Fruit fly (Drosophila melanogaster) whole organism, wandering third instar larva: Measurements from ENCODE around the gene Mst77F.

Source experiments
- Abd-B ChIP-seq: fragments of >200 bp; optimal IDR thresholded peaks from 2 replicates; lab custom pipeline; 2017; ENCODE audit warnings: missing biosample characterization, missing genetic modification characterization
- CG32264 ChIP-seq: fragments of 200-800 bp; sonication (Bioruptor generic); optimal IDR thresholded peaks from 2 replicates; lab custom pipeline; 2016; ENCODE audit warnings: missing biosample characterization, missing genetic modification characterization
- CG9705 ChIP-seq: fragments of 200-800 bp; sonication (Bioruptor generic); optimal IDR thresholded peaks from 2 replicates; lab custom pipeline; 2018; ENCODE audit warnings: missing biosample characterization, mild to moderate bottlenecking, missing genetic modification characterization
- CrebA ChIP-seq: fragments of 200-800 bp; sonication (Bioruptor generic); optimal IDR thresholded peaks from 2 replicates; lab custom pipeline; 2016; ENCODE audit warnings: missing biosample characterization, mild to moderate bottlenecking, missing genetic modification characterization, borderline replicate concordance
- Dfd ChIP-seq: fragments of >200 bp; optimal IDR thresholded peaks from 2 replicates; lab custom pipeline; 2017; ENCODE audit warnings: missing biosample characterization, missing genetic modification characterization
- Dif ChIP-seq: fragments of 200-275, 200-300 bp; sonication (Bioruptor generic); optimal IDR thresholded peaks from 2 replicates; lab custom pipeline; 2018; ENCODE audit warnings: missing biosample characterization, missing genetic modification characterization; ENCODE audit not compliant: partially characterized antibody
- GATAd ChIP-seq: sonication (Bioruptor generic); optimal IDR thresholded peaks from 2 replicates; lab custom pipeline; 2016; ENCODE audit warnings: missing biosample characterization, missing genetic modification characterization
- HLH106 ChIP-seq: fragments of 200-800 bp; optimal IDR thresholded peaks from 3 replicates; lab custom pipeline; 2019; ENCODE audit warnings: missing biosample characterization, mild to moderate bottlenecking, missing genetic modification characterization, moderate library complexity
- Hnf4 ChIP-seq: fragments of 200-800 bp; sonication (Bioruptor generic); optimal IDR thresholded peaks from 2 replicates; lab custom pipeline; 2016; ENCODE audit warnings: missing biosample characterization, mild to moderate bottlenecking, missing genetic modification characterization
- Hr78 ChIP-seq: fragments of >200 bp; optimal IDR thresholded peaks from 2 replicates; lab custom pipeline; 2017; ENCODE audit warnings: missing biosample characterization, missing genetic modification characterization
- Hr83 ChIP-seq: fragments of 200-300 bp; sonication (Bioruptor generic); optimal IDR thresholded peaks from 2 replicates; lab custom pipeline; 2016; ENCODE audit warnings: missing biosample characterization, mild to moderate bottlenecking, missing genetic modification characterization, moderate library complexity; ENCODE audit not compliant: poor library complexity, severe bottlenecking
- Jra ChIP-seq: sonication (Bioruptor generic); optimal IDR thresholded peaks from 2 replicates; lab custom pipeline; 2016; ENCODE audit warnings: missing biosample characterization, missing genetic modification characterization
- Mio ChIP-seq: sonication (Bioruptor generic); optimal IDR thresholded peaks from 2 replicates; lab custom pipeline; 2016; ENCODE audit warnings: missing biosample characterization, missing genetic modification characterization
- Myc ChIP-seq: fragments of >200 bp; optimal IDR thresholded peaks from 2 replicates; lab custom pipeline; 2017
- N ChIP-seq: fragments of >200 bp; optimal IDR thresholded peaks from 2 replicates; lab custom pipeline; 2018; ENCODE audit warnings: missing biosample characterization, missing external identifiers, missing genetic modification characterization
- OdsH ChIP-seq: fragments of 200-800 bp; sonication (Bioruptor generic); optimal IDR thresholded peaks from 2 replicates; lab custom pipeline; 2016; ENCODE audit warnings: missing biosample characterization, mild to moderate bottlenecking, missing genetic modification characterization
- Rel ChIP-seq, 2 experiments: fragments of 200-800 bp; sonication (Bioruptor generic) in 1 of 2; optimal IDR thresholded peaks; 2 replicates in 1 of 2; 3 replicates in 1 of 2; lab custom pipeline; 2016 to 2019; ENCODE audit warnings: mild to moderate bottlenecking in 2 of 2, missing biosample characterization in 2 of 2, missing genetic modification characterization in 2 of 2, moderate library complexity in 1 of 2
- Sp1 ChIP-seq: fragments of 200-800 bp; sonication (Bioruptor generic); optimal IDR thresholded peaks from 3 replicates; lab custom pipeline; 2019; ENCODE audit warnings: missing biosample characterization, mild to moderate bottlenecking, missing genetic modification characterization, moderate library complexity
- Vsx2 ChIP-seq: fragments of 200-300, 225-300 bp; sonication (Bioruptor generic); optimal IDR thresholded peaks from 2 replicates; lab custom pipeline; 2018; ENCODE audit warnings: missing biosample characterization, missing genetic modification characterization; ENCODE audit not compliant: partially characterized antibody
- br ChIP-seq: fragments of 200-800 bp; sonication (Bioruptor generic); optimal IDR thresholded peaks from 2 replicates; lab custom pipeline; 2016; ENCODE audit warnings: missing biosample characterization, missing genetic modification characterization
- brk ChIP-seq: fragments of 200-800 bp; sonication (Bioruptor generic); optimal IDR thresholded peaks from 2 replicates; lab custom pipeline; 2016; ENCODE audit warnings: missing biosample characterization, mild to moderate bottlenecking, missing genetic modification characterization
- dl ChIP-seq, 2 experiments: fragments of 175-275, 200-275 bp in 1 of 2; fragments of 200-275 bp in 1 of 2; sonication (Bioruptor generic); optimal IDR thresholded peaks; lab custom pipeline; 2018; ENCODE audit warnings: mild to moderate bottlenecking in 2 of 2, missing biosample characterization in 2 of 2, missing genetic modification characterization in 2 of 2, moderate library complexity in 2 of 2; ENCODE audit not compliant: partially characterized antibody in 2 of 2, insufficient read depth in 1 of 2
- dmrt93B ChIP-seq: fragments of 200-800 bp; sonication (Bioruptor generic); optimal IDR thresholded peaks from 2 replicates; lab custom pipeline; 2018; ENCODE audit warnings: missing biosample characterization, mild to moderate bottlenecking, missing genetic modification characterization
- dsf ChIP-seq: sonication (Bioruptor generic); optimal IDR thresholded peaks from 2 replicates; lab custom pipeline; 2016; ENCODE audit warnings: missing biosample characterization, missing genetic modification characterization, borderline replicate concordance
- ey ChIP-seq: fragments of 200-800 bp; sonication (Bioruptor generic); optimal IDR thresholded peaks from 2 replicates; lab custom pipeline; 2016; ENCODE audit warnings: missing biosample characterization, missing genetic modification characterization
- foxo ChIP-seq, 2 experiments: fragments of 200-800 bp; sonication (Bioruptor generic); optimal IDR thresholded peaks; 2 replicates in 1 of 2; 3 replicates in 1 of 2; lab custom pipeline; 2016 to 2017; ENCODE audit warnings: missing biosample characterization in 2 of 2, missing genetic modification characterization in 2 of 2
- fru ChIP-seq: fragments of 200-800 bp; sonication (Bioruptor generic); optimal IDR thresholded peaks from 3 replicates; lab custom pipeline; 2016; ENCODE audit warnings: missing biosample characterization, mild to moderate bottlenecking, missing genetic modification characterization
- h ChIP-seq: fragments of 200-800 bp; sonication (Bioruptor generic); optimal IDR thresholded peaks from 3 replicates; lab custom pipeline; 2016; ENCODE audit warnings: missing biosample characterization, mild to moderate bottlenecking, missing genetic modification characterization
- jim ChIP-seq: fragments of 175-275, 200-325 bp; sonication (Bioruptor generic); optimal IDR thresholded peaks from 2 replicates; lab custom pipeline; 2016; ENCODE audit warnings: missing biosample characterization, mild to moderate bottlenecking, missing genetic modification characterization
- lola ChIP-seq: fragments of >200 bp; optimal IDR thresholded peaks from 2 replicates; lab custom pipeline; 2017; ENCODE audit warnings: missing biosample characterization, missing genetic modification characterization
- pan ChIP-seq: fragments of >200 bp; optimal IDR thresholded peaks from 2 replicates; lab custom pipeline; 2017
- psq ChIP-seq: fragments of 200-800 bp; sonication (Bioruptor generic); optimal IDR thresholded peaks from 3 replicates; lab custom pipeline; 2017; ENCODE audit warnings: missing biosample characterization, mild to moderate bottlenecking, missing genetic modification characterization, moderate library complexity
- rgr ChIP-seq: fragments of 200-800 bp; sonication (Bioruptor generic); optimal IDR thresholded peaks from 3 replicates; lab custom pipeline; 2016; ENCODE audit warnings: missing biosample characterization, mild to moderate bottlenecking, missing genetic modification characterization
- sage ChIP-seq: fragments of 200-800 bp; sonication (Bioruptor generic); optimal IDR thresholded peaks from 2 replicates; lab custom pipeline; 2016; ENCODE audit warnings: missing biosample characterization, mild to moderate bottlenecking, missing genetic modification characterization
- sv ChIP-seq: fragments of 200-800 bp; sonication (Bioruptor generic); optimal IDR thresholded peaks from 3 replicates; lab custom pipeline; 2016; ENCODE audit warnings: missing biosample characterization, missing genetic modification characterization
- tai ChIP-seq: sonication (Bioruptor generic); optimal IDR thresholded peaks from 2 replicates; lab custom pipeline; 2016; ENCODE audit warnings: missing biosample characterization, missing genetic modification characterization
- usp ChIP-seq: fragments of >200 bp; optimal IDR thresholded peaks from 2 replicates; lab custom pipeline; 2017; ENCODE audit warnings: missing biosample characterization, missing genetic modification characterization
- woc ChIP-seq: sonication (Bioruptor generic); optimal IDR thresholded peaks from 2 replicates; lab custom pipeline; 2016; ENCODE audit warnings: missing biosample characterization, mild to moderate bottlenecking, missing genetic modification characterization

Mst77F gene

DNA sequence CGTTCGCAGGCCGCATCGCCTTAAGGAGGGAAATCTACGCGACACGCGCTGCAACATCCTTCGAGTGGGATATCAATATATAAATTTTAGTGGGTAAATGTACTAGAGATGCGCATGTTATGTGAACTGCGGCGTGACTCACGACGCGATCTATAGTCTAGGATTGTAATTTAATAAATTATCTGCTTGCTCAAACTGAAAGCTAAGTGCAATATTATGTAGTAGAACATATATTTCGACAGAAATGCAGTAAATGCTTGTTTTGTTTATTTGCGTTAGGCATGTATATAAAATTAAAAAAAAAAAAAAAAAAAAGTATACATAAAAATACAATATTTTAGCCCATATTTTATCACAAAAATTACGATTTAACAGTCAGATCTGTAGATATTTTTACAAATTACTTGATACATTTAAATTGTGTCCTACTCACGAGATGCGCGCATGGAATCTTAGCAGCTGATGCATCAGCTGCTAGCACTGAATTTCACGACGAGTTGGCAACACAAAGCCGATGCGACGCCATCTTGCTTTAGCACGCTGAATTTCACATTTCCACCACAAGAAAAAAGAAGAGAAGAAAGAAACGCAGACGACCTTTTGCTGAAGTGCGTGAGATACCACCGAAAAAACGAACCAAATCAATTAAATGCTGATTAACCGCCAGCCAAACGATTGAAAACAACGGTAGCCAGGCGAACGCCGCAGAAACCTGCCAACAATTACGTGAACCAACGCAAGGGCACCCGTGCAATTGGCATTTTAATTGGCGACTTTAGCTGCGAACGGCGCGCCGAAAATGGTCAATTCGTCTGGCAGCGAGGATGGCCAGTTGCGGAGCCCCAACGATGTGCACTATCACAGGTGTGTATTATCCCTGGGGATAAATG, 46.6 kb downstream of the Mst77F start, which contains the start of the genes CG4042 and Pitslre:
Gene CG4042, minus strand, starts transcription at position 507 of the 890 bp plus-strand sequence.
Gene Pitslre, plus strand, starts transcription at position 528 of the 890 bp plus-strand sequence.
- TF ChIP-seq brk (GFP tag; lab: Kevin White, UChicago), result peak; percentile 72
- TF ChIP-seq h (GFP tag; lab: Kevin White, UChicago), result peak; percentile 52
- TF ChIP-seq Hr78 (GFP tag; lab: Kevin White, UChicago), result no peak
- peak; percentile 58 for TF ChIP-seq Hnf4 (GFP tag; lab: Kevin White, UChicago)
- TF ChIP-seq GATAd (GFP tag; lab: Kevin White, UChicago), result no peak
- TF ChIP-seq OdsH (GFP tag; lab: Kevin White, UChicago), result peak; percentile 54
- peak; percentile 6 for TF ChIP-seq br (GFP tag; lab: Kevin White, UChicago)
- TF ChIP-seq Hr83 (GFP tag; lab: Kevin White, UChicago), result peak; percentile 23
- no peak for TF ChIP-seq usp
- TF ChIP-seq Myc (lab: Kevin White, UChicago), result no peak
- peak; percentile 13 for TF ChIP-seq dmrt93B (GFP tag; lab: Kevin White, UChicago)
- TF ChIP-seq fru, result peak; percentile 38
- TF ChIP-seq CG9705, result no peak
- no peak for TF ChIP-seq pan (lab: Kevin White, UChicago)
- TF ChIP-seq foxo (GFP tag; optimal IDR thresholded peaks at IDR 0.05; lab: Kevin White, UChicago), result peak in 1 of 2 experiments; percentile 67
- TF ChIP-seq tai (GFP tag; lab: Kevin White, UChicago), result no peak
- no peak for TF ChIP-seq Mio (GFP tag; lab: Kevin White, UChicago)
- TF ChIP-seq dl (GFP tag; optimal IDR thresholded peaks at IDR 0.05; lab: Kevin White, UChicago; ENCODE audit: insufficient read depth in 1 of 2, partially characterized antibody in 2 of 2), result no peak
- TF ChIP-seq Jra, result peak; percentile 22
- no peak for TF ChIP-seq dsf (GFP tag; lab: Kevin White, UChicago)
- TF ChIP-seq sv (GFP tag; lab: Kevin White, UChicago), result peak; percentile 35
- no peak for TF ChIP-seq N (GFP tag; lab: Kevin White, UChicago)
- no peak for TF ChIP-seq Abd-B (GFP tag; lab: Kevin White, UChicago)
- no peak for TF ChIP-seq Sp1 (GFP tag; lab: Kevin White, UChicago)
- TF ChIP-seq CrebA (GFP tag; lab: Kevin White, UChicago), result no peak
- peak; percentile 47 for TF ChIP-seq rgr
- TF ChIP-seq Rel (GFP tag; optimal IDR thresholded peaks at IDR 0.05; lab: Kevin White, UChicago), result no peak
- no peak for TF ChIP-seq Rel (tag; optimal IDR thresholded peaks at IDR 0.05; lab: Kevin White, UChicago)
- no peak for TF ChIP-seq lola (GFP tag; lab: Kevin White, UChicago)
- no peak for TF ChIP-seq jim (GFP tag; lab: Kevin White, UChicago)
- TF ChIP-seq ey (GFP tag; lab: Kevin White, UChicago), result no peak
- no peak for TF ChIP-seq Dfd (GFP tag; lab: Kevin White, UChicago)
- TF ChIP-seq psq, result peak; percentile 57
- no peak for TF ChIP-seq CG32264 (GFP tag; lab: Kevin White, UChicago)
- TF ChIP-seq Vsx2 (GFP tag; lab: Kevin White, UChicago), result no peak
- peak; percentile 27 for TF ChIP-seq sage
- peak; percentile 31 for TF ChIP-seq woc (GFP tag; lab: Kevin White, UChicago)
- TF ChIP-seq HLH106 (tag; lab: Kevin White, UChicago), result no peak
- TF ChIP-seq Dif (GFP tag; lab: Kevin White, UChicago), result no peak

dm6 chr3L:20769350-20769749, 48.5 kb downstream of the Mst77F start, which contains the start of the genes CG4074 and CG4186:
CG4074 (minus strand) TSS chr3L:20769500.
CG4186 (plus strand) TSS chr3L:20769586.
- TF ChIP-seq Sp1 (GFP tag; lab: Kevin White, UChicago) (no peak), sage (peak; percentile 5), CG9705 (no peak)
